Fruit fly (Drosophila melanogaster) whole organism, embryonic: ENCODE results near the gene CG43051.
A peak's percentile ranks its signal among the peaks of the same experiment; 100 is the strongest.

Experiments used
- Ada2b ChIP-seq: fragments of 200-800 bp; sonication (Bioruptor generic); IDR thresholded peaks from 2 replicates; pipeline ENCODE4 v1.3.6; 2022; ENCODE audit warnings: missing biosample characterization, missing genetic modification characterization
- CG10543 ChIP-seq: fragments of 200-800 bp; sonication (Bioruptor generic); optimal IDR thresholded peaks from 3 replicates; lab custom pipeline; 2017; ENCODE audit warnings: missing biosample characterization, mild to moderate bottlenecking, missing genetic modification characterization, moderate library complexity
- CG10565 ChIP-seq: fragments of 200-800 bp; sonication (Bioruptor generic); optimal IDR thresholded peaks from 3 replicates; lab custom pipeline; 2016; ENCODE audit warnings: missing biosample characterization, mild to moderate bottlenecking, missing genetic modification characterization
- CG11696 ChIP-seq: fragments of 200-800 bp; sonication (Bioruptor generic); IDR thresholded peaks from 2 replicates; pipeline ENCODE4 v1.3.6; 2022; ENCODE audit warnings: missing biosample characterization, missing genetic modification characterization
- CG12769 ChIP-seq: fragments of 200-800 bp; sonication (Bioruptor generic); optimal IDR thresholded peaks from 2 replicates; lab custom pipeline; 2019; ENCODE audit warnings: missing biosample characterization, mild to moderate bottlenecking, missing genetic modification characterization, moderate library complexity
- CG13775 ChIP-seq: fragments of 200-800 bp; sonication (Bioruptor generic); optimal IDR thresholded peaks from 3 replicates; lab custom pipeline; 2017; ENCODE audit warnings: missing biosample characterization, mild to moderate bottlenecking, missing genetic modification characterization
- CG15073 ChIP-seq: fragments of 200-800 bp; sonication (Bioruptor generic); optimal IDR thresholded peaks from 2 replicates; lab custom pipeline; 2016; ENCODE audit warnings: missing biosample characterization, missing genetic modification characterization
- CG1792 ChIP-seq: fragments of 200-800 bp; sonication (Bioruptor generic); optimal IDR thresholded peaks from 2 replicates; lab custom pipeline; 2016; ENCODE audit warnings: missing biosample characterization, missing genetic modification characterization
- CG1832 ChIP-seq: fragments of 200-800 bp; sonication (Bioruptor generic); optimal IDR thresholded peaks from 2 replicates; lab custom pipeline; 2017; ENCODE audit warnings: missing biosample characterization, mild to moderate bottlenecking, missing genetic modification characterization, inconsistent platforms
- CG18476 ChIP-seq: fragments of 200-800 bp; sonication (Bioruptor generic); optimal IDR thresholded peaks from 2 replicates; lab custom pipeline; 2016; ENCODE audit warnings: missing biosample characterization, mild to moderate bottlenecking, missing genetic modification characterization
- CG18599 ChIP-seq: fragments of 200-800 bp; sonication (Bioruptor generic); optimal IDR thresholded peaks from 3 replicates; lab custom pipeline; 2017; ENCODE audit warnings: missing biosample characterization, missing genetic modification characterization, mild to moderate bottlenecking, moderate library complexity, missing genetic modification reagents
- CG18619 ChIP-seq: fragments of 200-800 bp; sonication (Bioruptor generic); optimal IDR thresholded peaks from 3 replicates; lab custom pipeline; 2017; ENCODE audit warnings: missing biosample characterization, mild to moderate bottlenecking, missing genetic modification characterization
- CG2129 ChIP-seq: fragments of 200-800 bp; sonication (Bioruptor generic); IDR thresholded peaks from 2 replicates; pipeline ENCODE4 v1.3.6; 2022; ENCODE audit warnings: missing biosample characterization, missing genetic modification characterization; ENCODE audit not compliant: partially characterized antibody
- CG2889 ChIP-seq: fragments of 200-800 bp; sonication (Bioruptor generic); IDR thresholded peaks from 3 replicates; pipeline ENCODE4 v1.3.6; 2022; ENCODE audit warnings: missing biosample characterization, missing genetic modification characterization
- CG32767 ChIP-seq: fragments of 200-800 bp; sonication (Bioruptor generic); IDR thresholded peaks from 2 replicates; pipeline ENCODE4 v1.3.6; 2022; ENCODE audit warnings: missing biosample characterization, missing genetic modification characterization
- CG42726 ChIP-seq: fragments of 200-800 bp; sonication (Bioruptor generic); IDR thresholded peaks from 2 replicates; pipeline ENCODE4 v1.3.6; 2022; ENCODE audit warnings: missing biosample characterization, missing genetic modification characterization; ENCODE audit not compliant: partially characterized antibody
- CG4617 ChIP-seq: fragments of 200-800 bp; sonication (Bioruptor generic); optimal IDR thresholded peaks from 3 replicates; lab custom pipeline; 2016; ENCODE audit warnings: missing biosample characterization, missing genetic modification characterization, borderline replicate concordance
- CG5953 ChIP-seq: fragments of 200-800 bp; sonication (Bioruptor generic); IDR thresholded peaks from 2 replicates; pipeline ENCODE4 v1.3.6; 2022; ENCODE audit warnings: missing biosample characterization, missing genetic modification characterization
- CG7271 ChIP-seq: fragments of 200-800 bp; sonication (Bioruptor generic); optimal IDR thresholded peaks from 2 replicates; lab custom pipeline; 2018; ENCODE audit warnings: missing biosample characterization, mild to moderate bottlenecking, missing genetic modification characterization, moderate library complexity
- CG7372 ChIP-seq: fragments of 200-800 bp; sonication (Bioruptor generic); IDR thresholded peaks from 2 replicates; pipeline ENCODE4 v1.3.6; 2022; ENCODE audit warnings: missing biosample characterization, missing genetic modification characterization
- CG8765 ChIP-seq: fragments of 200-800 bp; sonication (Bioruptor generic); IDR thresholded peaks from 2 replicates; pipeline ENCODE4 v1.3.6; 2022; ENCODE audit warnings: missing biosample characterization, missing genetic modification characterization
- D19B ChIP-seq: fragments of 200-800 bp; sonication (Bioruptor generic); optimal IDR thresholded peaks from 2 replicates; lab custom pipeline; 2017; ENCODE audit warnings: missing biosample characterization, mild to moderate bottlenecking, missing genetic modification characterization
- E2f2 ChIP-seq: fragments of 200-800 bp; sonication (Bioruptor generic); IDR thresholded peaks from 2 replicates; pipeline ENCODE4 v1.3.6; 2022; ENCODE audit warnings: missing biosample characterization, missing genetic modification characterization
- ERR ChIP-seq: fragments of 200-800 bp; sonication (Bioruptor generic); optimal IDR thresholded peaks from 2 replicates; lab custom pipeline; 2016; ENCODE audit warnings: missing biosample characterization, missing genetic modification characterization
- HHEX ChIP-seq: fragments of 200-800 bp; sonication (Bioruptor generic); optimal IDR thresholded peaks from 3 replicates; lab custom pipeline; 2017; ENCODE audit warnings: missing biosample characterization, mild to moderate bottlenecking, missing genetic modification characterization, missing genetic modification reagents
- Hr3 ChIP-seq: fragments of 200-800 bp; sonication (Bioruptor generic); optimal IDR thresholded peaks from 3 replicates; lab custom pipeline; 2016; ENCODE audit warnings: missing biosample characterization, missing genetic modification characterization
- Hsf ChIP-seq: fragments of 200-800 bp; sonication (Bioruptor generic); optimal IDR thresholded peaks from 3 replicates; lab custom pipeline; 2016; ENCODE audit warnings: missing biosample characterization, missing genetic modification characterization
- Mad ChIP-seq: fragments of 200-800 bp; sonication (Bioruptor generic); optimal IDR thresholded peaks from 2 replicates; lab custom pipeline; 2016; ENCODE audit warnings: missing biosample characterization, missing genetic modification characterization
- NK7.1 ChIP-seq: fragments of 200-800 bp; sonication (Bioruptor generic); optimal IDR thresholded peaks from 3 replicates; lab custom pipeline; 2016; ENCODE audit warnings: missing biosample characterization, missing genetic modification characterization
- ap ChIP-seq: fragments of 200-800 bp; sonication (Bioruptor generic); IDR thresholded peaks from 2 replicates; pipeline ENCODE4 v1.3.6; 2022; ENCODE audit warnings: missing biosample characterization, missing genetic modification characterization
- ara ChIP-seq: fragments of 200-800 bp; sonication (Bioruptor generic); IDR thresholded peaks from 2 replicates; pipeline ENCODE4 v1.3.6; 2022; ENCODE audit warnings: missing biosample characterization, missing genetic modification characterization
- cad ChIP-seq: fragments of >200 bp; optimal IDR thresholded peaks from 2 replicates; lab custom pipeline; 2017; ENCODE audit warnings: missing biosample characterization, missing genetic modification characterization
- cas ChIP-seq: fragments of 200-800 bp; sonication (Bioruptor generic); IDR thresholded peaks from 2 replicates; pipeline ENCODE4 v1.3.6; 2022; ENCODE audit warnings: missing biosample characterization, missing genetic modification characterization
- cwo ChIP-seq: fragments of 200-800 bp; sonication (Bioruptor generic); optimal IDR thresholded peaks from 3 replicates; lab custom pipeline; 2017; ENCODE audit warnings: missing biosample characterization, missing genetic modification characterization, mild to moderate bottlenecking, moderate library complexity, missing genetic modification reagents
- dmrt11E ChIP-seq: fragments of 200-800 bp; sonication (Bioruptor generic); optimal IDR thresholded peaks from 3 replicates; lab custom pipeline; 2018; ENCODE audit warnings: missing biosample characterization, mild to moderate bottlenecking, missing genetic modification characterization, moderate library complexity
- esg ChIP-seq: fragments of 200-800 bp; sonication (Bioruptor generic); conservative IDR thresholded peaks from 2 replicates; pipeline ENCODE4 v1.3.6; 2022; ENCODE audit warnings: missing biosample characterization, missing genetic modification characterization
- gsb ChIP-seq: fragments of 200-800 bp; sonication (Bioruptor generic); IDR thresholded peaks from 2 replicates; pipeline ENCODE4 v1.3.6; 2022; ENCODE audit warnings: missing biosample characterization, missing genetic modification characterization
- kah ChIP-seq: fragments of 200-800 bp; sonication (Bioruptor generic); optimal IDR thresholded peaks from 2 replicates; lab custom pipeline; 2018; ENCODE audit warnings: missing biosample characterization, mild to moderate bottlenecking, missing genetic modification characterization
- lola ChIP-seq, 3 experiments: fragments of >200 bp in 2 of 3; fragments of 200-800 bp in 1 of 3; sonication (Bioruptor generic) in 1 of 3; optimal IDR thresholded peaks; 2 replicates each; lab custom pipeline; 2017 to 2019; ENCODE audit warnings: missing biosample characterization in 3 of 3, missing genetic modification characterization in 3 of 3, mild to moderate bottlenecking in 1 of 3, moderate library complexity in 1 of 3
- lov ChIP-seq, 2 experiments: fragments of 200-800 bp in 1 of 2; fragments of >200 bp in 1 of 2; sonication (Bioruptor generic) in 1 of 2; IDR thresholded peaks in 1 of 2; optimal IDR thresholded peaks in 1 of 2; 2 replicates in 1 of 2; 3 replicates in 1 of 2; pipeline versions ENCODE4 v1.3.6 to Lab custom; 2017 to 2022; ENCODE audit warnings: missing biosample characterization in 1 of 2, missing genetic modification characterization in 1 of 2
- odd ChIP-seq: fragments of 200-800 bp; sonication (Bioruptor generic); optimal IDR thresholded peaks from 2 replicates; lab custom pipeline; 2017; ENCODE audit warnings: missing biosample characterization, mild to moderate bottlenecking, missing genetic modification characterization
- pho ChIP-seq: fragments of 200-800 bp; sonication (Bioruptor generic); optimal IDR thresholded peaks from 2 replicates; lab custom pipeline; 2016; ENCODE audit warnings: missing biosample characterization, missing genetic modification characterization
- rib ChIP-seq: fragments of 200-800 bp; sonication (Bioruptor generic); IDR thresholded peaks from 2 replicates; pipeline ENCODE4 v1.3.6; 2022; ENCODE audit warnings: missing biosample characterization, missing genetic modification characterization
- sens ChIP-seq: fragments of 200-800 bp; sonication (Bioruptor generic); peaks from one replicate; lab custom pipeline; 2016; ENCODE audit warnings: missing biosample characterization, missing genetic modification characterization
- tll ChIP-seq, 2 experiments: fragments of 200-800 bp in 1 of 2; fragments of >200 bp in 1 of 2; sonication (Bioruptor generic) in 1 of 2; optimal IDR thresholded peaks; 2 replicates each; lab custom pipeline; 2017 to 2019; ENCODE audit warnings: missing biosample characterization in 2 of 2, missing genetic modification characterization in 2 of 2, mild to moderate bottlenecking in 1 of 2, moderate library complexity in 1 of 2
- tna ChIP-seq: fragments of 200-800 bp; sonication (Bioruptor generic); IDR thresholded peaks from 2 replicates; pipeline ENCODE4 v1.3.6; 2022; ENCODE audit warnings: missing biosample characterization, missing genetic modification characterization; ENCODE audit not compliant: partially characterized antibody
- wor ChIP-seq: fragments of 200-800 bp; sonication (Bioruptor generic); IDR thresholded peaks from 2 replicates; pipeline ENCODE4 v1.3.6; 2022; ENCODE audit warnings: missing biosample characterization, missing genetic modification characterization
- zen2 ChIP-seq: fragments of 200-800 bp; sonication (Bioruptor generic); IDR thresholded peaks from 3 replicates; pipeline ENCODE4 v1.3.6; 2022; ENCODE audit warnings: missing biosample characterization, missing genetic modification characterization; ENCODE audit not compliant: partially characterized antibody

CG43051 gene

dm6 chr2L:12465164-12466011, 42.4 kb upstream of the CG43051 start (continued):
- TF ChIP-seq CG1832 (no peak), zen2 (GFP tag; lab: Robert Waterston, UW) (no peak), CG15073 (GFP tag; lab: Kevin White, UChicago) (no peak), lov (optimal IDR thresholded peaks at IDR 0.05; lab: Kevin White, UChicago) (no peak), lov (GFP tag; IDR thresholded peaks at IDR 0.05; lab: Robert Waterston, UW) (no peak), ara (no peak), E2f2 (GFP tag; lab: Robert Waterston, UW) (no peak), cwo (GFP tag; lab: Kevin White, UChicago) (no peak), CG11696 (no peak), CG10543 (peak; percentile 44), kah (GFP tag; lab: Kevin White, UChicago) (no peak), cas (no peak), CG18619 (GFP tag; lab: Kevin White, UChicago) (peak; percentile 35), CG32767 (GFP tag; lab: Robert Waterston, UW) (no peak), odd (GFP tag; lab: Kevin White, UChicago) (peak; percentile 37), CG2889 (no peak), CG8765 (GFP tag; lab: Robert Waterston, UW) (no peak), CG10565 (GFP tag; lab: Kevin White, UChicago) (no peak), Mad (GFP tag; lab: Kevin White, UChicago) (no peak), CG2129 (GFP tag; lab: Robert Waterston, UW) (no peak), CG12769 (peak; percentile 6), Hsf (GFP tag; lab: Kevin White, UChicago) (no peak)

- TF ChIP-seq Ada2b (GFP tag; lab: Robert Waterston, UW): no peak
- TF ChIP-seq ap (GFP tag; lab: Robert Waterston, UW): 0 out of 2 replicates have a peak, but pooled peaks have one; percentile 12
- no peak for TF ChIP-seq CG1792
- no peak for TF ChIP-seq CG5953 (GFP tag; lab: Robert Waterston, UW)
- peak in 1 of 2 experiments; percentile 98 for TF ChIP-seq tll (GFP tag; optimal IDR thresholded peaks at IDR 0.05; lab: Kevin White, UChicago)
- TF ChIP-seq CG13775 (GFP tag; lab: Kevin White, UChicago): no peak
- TF ChIP-seq CG18476: no peak
- no peak for TF ChIP-seq gsb (GFP tag; lab: Robert Waterston, UW)
- no peak for TF ChIP-seq CG42726 (GFP tag; lab: Robert Waterston, UW)
- TF ChIP-seq CG4617: no peak
- TF ChIP-seq NK7.1 (GFP tag; lab: Kevin White, UChicago): no peak
- TF ChIP-seq tna (GFP tag; lab: Robert Waterston, UW): peak; percentile 12; the same call in 1 of the 2 replicates
- TF ChIP-seq pho (GFP tag; lab: Kevin White, UChicago): no peak
- no peak for TF ChIP-seq esg (GFP tag; lab: Robert Waterston, UW)
- no peak for TF ChIP-seq CG7372 (GFP tag; lab: Robert Waterston, UW)
- TF ChIP-seq HHEX: no peak
- TF ChIP-seq cad: peak; percentile 93
- no peak for TF ChIP-seq CG18599 (GFP tag; lab: Kevin White, UChicago)
- TF ChIP-seq wor (GFP tag; lab: Robert Waterston, UW): no peak
- 0 out of 2 replicates have a peak, but pooled peaks have one; percentile 45 for TF ChIP-seq rib
- no peak for TF ChIP-seq D19B
- TF ChIP-seq sens: peak; percentile 80
- TF ChIP-seq CG7271 (tag; lab: Kevin White, UChicago): peak; percentile 53
- TF ChIP-seq Hr3 (GFP tag; lab: Kevin White, UChicago): no peak
- TF ChIP-seq ERR (GFP tag; lab: Kevin White, UChicago): no peak
- no peak for TF ChIP-seq dmrt11E (tag; lab: Kevin White, UChicago)
- no peak for TF ChIP-seq lola (GFP tag; optimal IDR thresholded peaks at IDR 0.05; lab: Kevin White, UChicago)
These were observed 41.2 kb upstream of the CG43051 start for dm6 chr2L:12466506-12467043.
